Worm (Caenorhabditis elegans): Measurements from ENCODE around the gene pfut-1.

ce11 chrX:3139516-3140301 is 25.9 kb upstream of the pfut-1 start:
- no peak for TF ChIP-seq tab-1 (GFP tag; IDR thresholded peaks at IDR 0.05)
- no peak for TF ChIP-seq med-1 (GFP tag; optimal IDR thresholded peaks at IDR 0.05; ENCODE audit: insufficient read depth)
- TF ChIP-seq flt-1 (GFP tag; IDR thresholded peaks at IDR 0.05), result no peak
- TF ChIP-seq klf-2 (GFP tag; conservative IDR thresholded peaks at IDR 0.05), result no peak
- no peak for TF ChIP-seq ztf-29 (GFP tag; IDR thresholded peaks at IDR 0.05)
